Fruit fly (Drosophila melanogaster) whole organism, wandering third instar larva: ENCODE data around the gene CG5478.
A peak's percentile ranks its signal among the peaks of the same experiment; 100 is the strongest.

Source experiments
- Abd-B ChIP-seq: fragments of >200 bp; optimal IDR thresholded peaks from 2 replicates; lab custom pipeline; 2017; ENCODE audit warnings: missing biosample characterization, missing genetic modification characterization
- CG32264 ChIP-seq: fragments of 200-800 bp; sonication (Bioruptor generic); optimal IDR thresholded peaks from 2 replicates; lab custom pipeline; 2016; ENCODE audit warnings: missing biosample characterization, missing genetic modification characterization
- CrebA ChIP-seq: fragments of 200-800 bp; sonication (Bioruptor generic); optimal IDR thresholded peaks from 2 replicates; lab custom pipeline; 2016; ENCODE audit warnings: missing biosample characterization, mild to moderate bottlenecking, missing genetic modification characterization, borderline replicate concordance
- Dif ChIP-seq: fragments of 200-275, 200-300 bp; sonication (Bioruptor generic); optimal IDR thresholded peaks from 2 replicates; lab custom pipeline; 2018; ENCODE audit warnings: missing biosample characterization, missing genetic modification characterization; ENCODE audit not compliant: partially characterized antibody
- GATAd ChIP-seq: sonication (Bioruptor generic); optimal IDR thresholded peaks from 2 replicates; lab custom pipeline; 2016; ENCODE audit warnings: missing biosample characterization, missing genetic modification characterization
- HLH106 ChIP-seq: fragments of 200-800 bp; optimal IDR thresholded peaks from 3 replicates; lab custom pipeline; 2019; ENCODE audit warnings: missing biosample characterization, mild to moderate bottlenecking, missing genetic modification characterization, moderate library complexity
- Hnf4 ChIP-seq: fragments of 200-800 bp; sonication (Bioruptor generic); optimal IDR thresholded peaks from 2 replicates; lab custom pipeline; 2016; ENCODE audit warnings: missing biosample characterization, mild to moderate bottlenecking, missing genetic modification characterization
- Hr78 ChIP-seq: fragments of >200 bp; optimal IDR thresholded peaks from 2 replicates; lab custom pipeline; 2017; ENCODE audit warnings: missing biosample characterization, missing genetic modification characterization
- Hr83 ChIP-seq: fragments of 200-300 bp; sonication (Bioruptor generic); optimal IDR thresholded peaks from 2 replicates; lab custom pipeline; 2016; ENCODE audit warnings: missing biosample characterization, mild to moderate bottlenecking, missing genetic modification characterization, moderate library complexity; ENCODE audit not compliant: poor library complexity, severe bottlenecking
- Jra ChIP-seq: sonication (Bioruptor generic); optimal IDR thresholded peaks from 2 replicates; lab custom pipeline; 2016; ENCODE audit warnings: missing biosample characterization, missing genetic modification characterization
- Mio ChIP-seq: sonication (Bioruptor generic); optimal IDR thresholded peaks from 2 replicates; lab custom pipeline; 2016; ENCODE audit warnings: missing biosample characterization, missing genetic modification characterization
- Myc ChIP-seq: fragments of >200 bp; optimal IDR thresholded peaks from 2 replicates; lab custom pipeline; 2017
- N ChIP-seq: fragments of >200 bp; optimal IDR thresholded peaks from 2 replicates; lab custom pipeline; 2018; ENCODE audit warnings: missing biosample characterization, missing external identifiers, missing genetic modification characterization
- OdsH ChIP-seq: fragments of 200-800 bp; sonication (Bioruptor generic); optimal IDR thresholded peaks from 2 replicates; lab custom pipeline; 2016; ENCODE audit warnings: missing biosample characterization, mild to moderate bottlenecking, missing genetic modification characterization
- Vsx2 ChIP-seq: fragments of 200-300, 225-300 bp; sonication (Bioruptor generic); optimal IDR thresholded peaks from 2 replicates; lab custom pipeline; 2018; ENCODE audit warnings: missing biosample characterization, missing genetic modification characterization; ENCODE audit not compliant: partially characterized antibody
- br ChIP-seq: fragments of 200-800 bp; sonication (Bioruptor generic); optimal IDR thresholded peaks from 2 replicates; lab custom pipeline; 2016; ENCODE audit warnings: missing biosample characterization, missing genetic modification characterization
- dl ChIP-seq, 2 experiments: fragments of 175-275, 200-275 bp in 1 of 2; fragments of 200-275 bp in 1 of 2; sonication (Bioruptor generic); optimal IDR thresholded peaks; lab custom pipeline; 2018; ENCODE audit warnings: mild to moderate bottlenecking in 2 of 2, missing biosample characterization in 2 of 2, missing genetic modification characterization in 2 of 2, moderate library complexity in 2 of 2; ENCODE audit not compliant: partially characterized antibody in 2 of 2, insufficient read depth in 1 of 2
- dmrt93B ChIP-seq: fragments of 200-800 bp; sonication (Bioruptor generic); optimal IDR thresholded peaks from 2 replicates; lab custom pipeline; 2018; ENCODE audit warnings: missing biosample characterization, mild to moderate bottlenecking, missing genetic modification characterization
- dsf ChIP-seq: sonication (Bioruptor generic); optimal IDR thresholded peaks from 2 replicates; lab custom pipeline; 2016; ENCODE audit warnings: missing biosample characterization, missing genetic modification characterization, borderline replicate concordance
- ey ChIP-seq: fragments of 200-800 bp; sonication (Bioruptor generic); optimal IDR thresholded peaks from 2 replicates; lab custom pipeline; 2016; ENCODE audit warnings: missing biosample characterization, missing genetic modification characterization
- foxo ChIP-seq, 2 experiments: fragments of 200-800 bp; sonication (Bioruptor generic); optimal IDR thresholded peaks; 2 replicates in 1 of 2; 3 replicates in 1 of 2; lab custom pipeline; 2016 to 2017; ENCODE audit warnings: missing biosample characterization in 2 of 2, missing genetic modification characterization in 2 of 2
- fru ChIP-seq: fragments of 200-800 bp; sonication (Bioruptor generic); optimal IDR thresholded peaks from 3 replicates; lab custom pipeline; 2016; ENCODE audit warnings: missing biosample characterization, mild to moderate bottlenecking, missing genetic modification characterization
- h ChIP-seq: fragments of 200-800 bp; sonication (Bioruptor generic); optimal IDR thresholded peaks from 3 replicates; lab custom pipeline; 2016; ENCODE audit warnings: missing biosample characterization, mild to moderate bottlenecking, missing genetic modification characterization
- lola ChIP-seq: fragments of >200 bp; optimal IDR thresholded peaks from 2 replicates; lab custom pipeline; 2017; ENCODE audit warnings: missing biosample characterization, missing genetic modification characterization
- psq ChIP-seq: fragments of 200-800 bp; sonication (Bioruptor generic); optimal IDR thresholded peaks from 3 replicates; lab custom pipeline; 2017; ENCODE audit warnings: missing biosample characterization, mild to moderate bottlenecking, missing genetic modification characterization, moderate library complexity
- rgr ChIP-seq: fragments of 200-800 bp; sonication (Bioruptor generic); optimal IDR thresholded peaks from 3 replicates; lab custom pipeline; 2016; ENCODE audit warnings: missing biosample characterization, mild to moderate bottlenecking, missing genetic modification characterization
- sage ChIP-seq: fragments of 200-800 bp; sonication (Bioruptor generic); optimal IDR thresholded peaks from 2 replicates; lab custom pipeline; 2016; ENCODE audit warnings: missing biosample characterization, mild to moderate bottlenecking, missing genetic modification characterization
- sv ChIP-seq: fragments of 200-800 bp; sonication (Bioruptor generic); optimal IDR thresholded peaks from 3 replicates; lab custom pipeline; 2016; ENCODE audit warnings: missing biosample characterization, missing genetic modification characterization
- tai ChIP-seq: sonication (Bioruptor generic); optimal IDR thresholded peaks from 2 replicates; lab custom pipeline; 2016; ENCODE audit warnings: missing biosample characterization, missing genetic modification characterization

Gene CG5478

DNA sequence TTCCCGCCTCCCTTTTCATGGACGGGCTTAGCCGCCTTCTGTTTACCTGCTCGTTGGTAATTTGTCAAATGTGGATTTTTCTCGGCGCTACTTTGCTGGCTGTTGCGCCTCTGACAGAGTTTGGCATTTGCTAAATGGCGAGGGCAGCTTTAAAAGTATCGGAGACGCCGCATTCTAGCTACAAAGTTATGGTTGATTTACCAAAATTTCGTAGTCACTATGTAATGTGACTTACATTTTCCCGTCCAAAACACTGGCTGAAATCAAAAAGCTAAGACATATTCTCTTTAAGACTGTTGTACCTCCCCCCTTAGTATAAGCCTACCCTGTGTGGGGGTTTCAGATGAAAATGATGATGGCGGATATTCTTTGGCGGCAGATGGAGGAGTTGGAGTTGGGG is 14.1 kb upstream of the CG5478 start:
- TF ChIP-seq Mio (no peak), Vsx2 (GFP tag; lab: Kevin White, UChicago) (no peak), tai (GFP tag; lab: Kevin White, UChicago) (no peak), h (GFP tag; lab: Kevin White, UChicago) (no peak), Hr83 (GFP tag; lab: Kevin White, UChicago) (no peak)

- no peak for TF ChIP-seq psq (GFP tag; lab: Kevin White, UChicago)
- TF ChIP-seq Abd-B (GFP tag; lab: Kevin White, UChicago), result no peak
- no peak for TF ChIP-seq foxo (GFP tag; optimal IDR thresholded peaks at IDR 0.05; lab: Kevin White, UChicago)
- no peak for TF ChIP-seq Mio
- no peak for TF ChIP-seq lola (GFP tag; lab: Kevin White, UChicago)
- TF ChIP-seq dmrt93B (GFP tag; lab: Kevin White, UChicago), result no peak
- no peak for TF ChIP-seq HLH106 (tag; lab: Kevin White, UChicago)
- TF ChIP-seq GATAd (GFP tag; lab: Kevin White, UChicago), result no peak
- TF ChIP-seq dl (GFP tag; optimal IDR thresholded peaks at IDR 0.05; lab: Kevin White, UChicago; ENCODE audit: insufficient read depth in 1 of 2, partially characterized antibody in 2 of 2), result no peak
- no peak for TF ChIP-seq sage (GFP tag; lab: Kevin White, UChicago)
Measured at dm6 chr3R:15937708-15938107, 4.2 kb upstream of the CG5478 start.

DNA sequence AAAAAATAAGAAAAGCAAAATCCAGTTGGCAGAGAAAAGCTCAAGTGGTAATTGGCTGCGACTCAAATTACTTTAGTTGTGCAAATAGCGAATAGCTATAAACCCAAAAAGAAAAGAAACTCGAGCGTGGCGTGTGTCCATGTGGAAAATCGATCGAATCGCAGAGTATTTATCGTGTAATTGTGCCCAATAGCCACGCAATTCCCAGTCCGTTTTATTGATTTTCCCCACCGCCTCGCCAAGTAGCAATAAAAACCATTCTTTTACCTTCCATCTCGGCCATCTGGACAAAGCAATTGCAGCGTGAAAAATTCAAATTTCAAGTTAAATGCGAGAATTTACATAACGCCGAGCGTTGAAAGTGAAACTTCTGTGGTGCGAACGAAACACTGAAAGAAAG is 2.0 kb upstream of the CG5478 start:
- TF ChIP-seq ey (GFP tag; lab: Kevin White, UChicago) (no peak), dsf (no peak), br (GFP tag; lab: Kevin White, UChicago) (no peak), CrebA (no peak), fru (GFP tag; lab: Kevin White, UChicago) (no peak), psq (GFP tag; lab: Kevin White, UChicago) (no peak), Jra (no peak), GATAd (GFP tag; lab: Kevin White, UChicago) (no peak), Hr78 (GFP tag; lab: Kevin White, UChicago) (no peak)

dm6 chr3R:15934952-15935351 is 1.4 kb upstream of the CG5478 start, which contains the start of gene Sap47:
TSS of gene Sap47 (plus strand) at chr3R:15935100.
- TF ChIP-seq Dif (no peak), sage (GFP tag; lab: Kevin White, UChicago) (peak; percentile 11), sv (GFP tag; lab: Kevin White, UChicago) (no peak), Myc (lab: Kevin White, UChicago) (no peak), Jra (no peak), psq (GFP tag; lab: Kevin White, UChicago) (no peak), OdsH (no peak), fru (GFP tag; lab: Kevin White, UChicago) (no peak), dmrt93B (GFP tag; lab: Kevin White, UChicago) (no peak), Hr83 (GFP tag; lab: Kevin White, UChicago) (no peak), rgr (peak; percentile 27), Abd-B (GFP tag; lab: Kevin White, UChicago) (no peak), br (GFP tag; lab: Kevin White, UChicago) (no peak), Vsx2 (GFP tag; lab: Kevin White, UChicago) (peak; percentile 55), GATAd (GFP tag; lab: Kevin White, UChicago) (no peak)

DNA sequence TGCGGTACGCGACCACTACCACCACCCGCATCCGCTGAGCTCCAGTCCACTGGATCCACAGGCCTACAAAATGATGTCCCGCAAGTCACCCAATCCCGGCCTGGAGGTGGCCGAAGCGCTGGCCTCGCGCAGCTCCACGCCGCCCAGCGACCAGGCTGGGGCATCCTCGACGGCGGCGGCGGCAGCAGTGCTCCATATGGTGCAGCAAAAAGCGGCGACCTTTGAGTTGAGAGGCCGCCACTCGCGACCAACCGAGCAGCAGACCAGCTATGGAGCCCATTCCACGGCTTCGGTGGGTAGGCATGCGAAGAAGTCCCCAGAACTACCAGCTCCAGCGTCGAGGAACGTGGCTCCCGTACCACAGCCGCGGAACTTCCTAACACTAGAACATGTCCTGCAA is 3.5 kb downstream of the CG5478 start:
- TF ChIP-seq fru (GFP tag; lab: Kevin White, UChicago) (no peak), psq (GFP tag; lab: Kevin White, UChicago) (no peak), h (GFP tag; lab: Kevin White, UChicago) (no peak), N (no peak), dmrt93B (GFP tag; lab: Kevin White, UChicago) (no peak), Jra (no peak), Hnf4 (GFP tag; lab: Kevin White, UChicago) (no peak)

DNA sequence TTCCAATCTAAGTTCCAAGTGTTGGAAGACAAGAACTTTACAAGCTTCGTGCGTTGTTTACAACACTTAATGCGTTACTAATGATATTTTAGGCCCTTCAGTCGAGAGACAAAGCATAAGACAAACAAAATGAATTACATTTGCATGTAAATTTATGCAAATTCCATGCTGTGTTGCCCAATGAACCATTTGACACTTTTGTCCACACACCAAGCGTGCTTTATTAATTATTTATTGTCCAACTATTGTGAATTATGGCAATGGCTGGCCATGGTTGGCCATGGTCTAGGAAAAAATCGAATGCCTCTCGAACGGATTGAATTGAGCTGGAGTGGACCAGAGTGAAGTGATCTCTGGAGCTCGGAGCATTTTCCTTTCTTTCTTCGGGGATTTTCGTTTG is 5.4 kb downstream of the CG5478 start:
- no peak for TF ChIP-seq Vsx2 (GFP tag; lab: Kevin White, UChicago)
- TF ChIP-seq h (GFP tag; lab: Kevin White, UChicago), result no peak
- TF ChIP-seq CG32264 (GFP tag; lab: Kevin White, UChicago), result no peak
- TF ChIP-seq Dif, result no peak
